Worm (Caenorhabditis elegans) whole organism, late embryonic: Measurements from ENCODE around the gene Y54G11A.2.
"Not testable (repeated sequence)": the region's sequence is repeated elsewhere in the genome, so short reads cannot be mapped to it uniquely, and the experiment has no call there.

Experiments
- C08G9.2 ChIP-seq: sonication (generic microtip); optimal IDR thresholded peaks from 2 replicates; lab custom pipeline; 2016; ENCODE audit warnings: mild to moderate bottlenecking, missing genetic modification characterization, moderate library complexity, missing compliant biosample characterization
- F13H6.1 ChIP-seq: sonication (generic microtip); optimal IDR thresholded peaks from 2 replicates; lab custom pipeline; 2016; ENCODE audit warnings: missing genetic modification characterization, missing compliant biosample characterization
- K09A11.1 ChIP-seq: sonication (generic microtip); optimal IDR thresholded peaks from 2 replicates; lab custom pipeline; 2017; ENCODE audit warnings: antibody characterized with exemption, mild to moderate bottlenecking, missing genetic modification characterization, missing compliant biosample characterization; ENCODE audit not compliant: insufficient read depth
- ahr-1 ChIP-seq: sonication (generic microtip); optimal IDR thresholded peaks from 2 replicates; lab custom pipeline; 2016; ENCODE audit warnings: missing genetic modification characterization, missing compliant biosample characterization
- ama-1 ChIP-seq: fragments of 150-350 bp; optimal IDR thresholded peaks from 2 replicates; lab custom pipeline; 2014
- ceh-18 ChIP-seq: sonication (generic microtip); optimal IDR thresholded peaks from 2 replicates; lab custom pipeline; 2016; ENCODE audit warnings: missing genetic modification characterization, missing compliant biosample characterization
- ceh-19 ChIP-seq: fragments of 200-800 bp; sonication (Bioruptor generic); optimal IDR thresholded peaks from 2 replicates; lab custom pipeline; 2018; ENCODE audit warnings: mild to moderate bottlenecking, missing genetic modification characterization, missing compliant biosample characterization
- ceh-2 ChIP-seq: sonication (generic microtip); optimal IDR thresholded peaks from 2 replicates; lab custom pipeline; 2016; ENCODE audit warnings: missing genotype, missing genetic modification characterization, missing compliant biosample characterization
- ceh-22 ChIP-seq: sonication (generic microtip); optimal IDR thresholded peaks from 2 replicates; lab custom pipeline; 2017; ENCODE audit warnings: missing biosample characterization, missing genetic modification characterization
- ceh-30 ChIP-seq: fragments of 150-350 bp; optimal IDR thresholded peaks from 2 replicates; lab custom pipeline; 2014; ENCODE audit warnings: missing biosample characterization, missing genetic modification characterization
- ceh-31 ChIP-seq: sonication (generic microtip); optimal IDR thresholded peaks from 2 replicates; lab custom pipeline; 2016; ENCODE audit warnings: missing genetic modification characterization, missing compliant biosample characterization
- ceh-34 ChIP-seq: sonication (generic microtip); optimal IDR thresholded peaks from 2 replicates; lab custom pipeline; 2016; ENCODE audit warnings: mild to moderate bottlenecking, missing genetic modification characterization, missing compliant biosample characterization
- ceh-48 ChIP-seq: sonication (generic microtip); optimal IDR thresholded peaks from 2 replicates; lab custom pipeline; 2016; ENCODE audit warnings: missing genetic modification characterization, inconsistent platforms, missing compliant biosample characterization
- dmd-4 ChIP-seq: sonication (generic microtip); optimal IDR thresholded peaks from 2 replicates; lab custom pipeline; 2016; ENCODE audit warnings: borderline replicate concordance, missing genetic modification characterization, missing compliant biosample characterization
- elt-2 ChIP-seq: sonication (generic microtip); optimal IDR thresholded peaks from 2 replicates; lab custom pipeline; 2016; ENCODE audit warnings: missing genetic modification reagents, missing genetic modification characterization, missing compliant biosample characterization
- ets-4 ChIP-seq: sonication (generic microtip); optimal IDR thresholded peaks from 2 replicates; lab custom pipeline; 2016; ENCODE audit warnings: missing genetic modification characterization, missing compliant biosample characterization
- eyg-1 ChIP-seq: sonication (generic microtip); optimal IDR thresholded peaks from 2 replicates; lab custom pipeline; 2016; ENCODE audit warnings: missing genotype, missing genetic modification characterization, missing compliant biosample characterization
- hlh-15 ChIP-seq: sonication (generic microtip); optimal IDR thresholded peaks from 2 replicates; lab custom pipeline; 2016; ENCODE audit warnings: missing genetic modification characterization, missing compliant biosample characterization
- hlh-30 ChIP-seq: sonication (generic microtip); optimal IDR thresholded peaks from 2 replicates; lab custom pipeline; 2017; ENCODE audit warnings: antibody characterized with exemption, missing genetic modification characterization, missing compliant biosample characterization; ENCODE audit not compliant: insufficient read depth
- lin-11 ChIP-seq: fragments of 200-800 bp; sonication (Bioruptor generic); optimal IDR thresholded peaks from 2 replicates; lab custom pipeline; 2018; ENCODE audit warnings: mild to moderate bottlenecking, missing genetic modification characterization, missing compliant biosample characterization
- mec-3 ChIP-seq: sonication (generic microtip); optimal IDR thresholded peaks from 2 replicates; lab custom pipeline; 2016; ENCODE audit warnings: borderline replicate concordance, missing genetic modification characterization, missing compliant biosample characterization
- nfya-1 ChIP-seq: sonication (generic microtip); optimal IDR thresholded peaks from 2 replicates; lab custom pipeline; 2017; ENCODE audit warnings: missing genetic modification characterization, mild to moderate bottlenecking, missing compliant biosample characterization, antibody characterized with exemption, moderate library complexity
- nhr-11 ChIP-seq: fragments of 150-350 bp; optimal IDR thresholded peaks from 2 replicates; lab custom pipeline; 2014; ENCODE audit warnings: missing biosample characterization, missing genetic modification characterization
- npax-4 ChIP-seq: sonication (generic microtip); optimal IDR thresholded peaks from 2 replicates; lab custom pipeline; 2016; ENCODE audit warnings: missing genetic modification characterization, missing compliant biosample characterization
- pag-3 ChIP-seq: sonication (generic microtip); optimal IDR thresholded peaks from 2 replicates; lab custom pipeline; 2016; ENCODE audit warnings: missing compliant biosample characterization, missing genetic modification characterization, borderline replicate concordance
- pha-2 ChIP-seq: sonication (generic microtip); optimal IDR thresholded peaks from 2 replicates; lab custom pipeline; 2017; ENCODE audit warnings: mild to moderate bottlenecking, missing genetic modification characterization, missing compliant biosample characterization
- pha-4 ChIP-seq: fragments of 150-350 bp; optimal IDR thresholded peaks from 2 replicates; lab custom pipeline; 2018; ENCODE audit warnings: missing biosample characterization, missing genetic modification reagents, missing genetic modification characterization
- pros-1 ChIP-seq: fragments of 150-350 bp; optimal IDR thresholded peaks from 2 replicates; lab custom pipeline; 2014; ENCODE audit warnings: missing biosample characterization, missing genetic modification reagents, missing genetic modification characterization
- ref-2 ChIP-seq: sonication (generic microtip); optimal IDR thresholded peaks from 2 replicates; lab custom pipeline; 2016; ENCODE audit warnings: missing genetic modification characterization, missing compliant biosample characterization
- rnt-1 ChIP-seq: sonication (generic microtip); optimal IDR thresholded peaks from 2 replicates; lab custom pipeline; 2016; ENCODE audit warnings: missing genetic modification characterization, missing compliant biosample characterization
- sdc-2 ChIP-seq: sonication (generic microtip); optimal IDR thresholded peaks from 2 replicates; lab custom pipeline; 2016; ENCODE audit warnings: missing genotype, missing genetic modification characterization, missing compliant biosample characterization
- sox-2 ChIP-seq: fragments of 200-800 bp; sonication (Bioruptor generic); IDR thresholded peaks from 2 replicates; pipeline ENCODE4 v1.3.6; 2022; ENCODE audit warnings: missing genetic modification reagents, missing genetic modification characterization, missing compliant biosample characterization
- syd-9 ChIP-seq: sonication (generic microtip); optimal IDR thresholded peaks from 2 replicates; lab custom pipeline; 2016; ENCODE audit warnings: mild to moderate bottlenecking, missing genetic modification characterization, moderate library complexity, missing compliant biosample characterization
- tbx-2 ChIP-seq: sonication (generic microtip); optimal IDR thresholded peaks from 2 replicates; lab custom pipeline; 2016; ENCODE audit warnings: missing genetic modification characterization, missing compliant biosample characterization
- ttx-3 ChIP-seq: sonication (generic microtip); optimal IDR thresholded peaks from 2 replicates; lab custom pipeline; 2016; ENCODE audit warnings: missing genetic modification reagents, missing genetic modification characterization, missing compliant biosample characterization
- unc-3 ChIP-seq, 2 experiments: fragments of 200-800 bp in 1 of 2; sonication (Bioruptor generic) in 1 of 2; sonication (generic microtip) in 1 of 2; conservative IDR thresholded peaks in 1 of 2; optimal IDR thresholded peaks in 1 of 2; 2 replicates each; pipeline versions ENCODE4 v1.3.6 to Lab custom; 2016 to 2022; ENCODE audit warnings: missing compliant biosample characterization in 2 of 2, missing genetic modification characterization in 2 of 2, missing genetic modification reagents in 1 of 2
- unc-42 ChIP-seq: sonication (generic microtip); optimal IDR thresholded peaks from 2 replicates; lab custom pipeline; 2016; ENCODE audit warnings: missing genotype, missing genetic modification characterization, missing compliant biosample characterization
- unc-86 ChIP-seq: sonication (generic microtip); optimal IDR thresholded peaks from 2 replicates; lab custom pipeline; 2016; ENCODE audit warnings: missing genetic modification characterization, missing compliant biosample characterization
- zip-5 ChIP-seq: sonication (generic microtip); optimal IDR thresholded peaks from 2 replicates; lab custom pipeline; 2016; ENCODE audit warnings: missing genetic modification characterization, missing compliant biosample characterization

Gene Y54G11A.2

DNA sequence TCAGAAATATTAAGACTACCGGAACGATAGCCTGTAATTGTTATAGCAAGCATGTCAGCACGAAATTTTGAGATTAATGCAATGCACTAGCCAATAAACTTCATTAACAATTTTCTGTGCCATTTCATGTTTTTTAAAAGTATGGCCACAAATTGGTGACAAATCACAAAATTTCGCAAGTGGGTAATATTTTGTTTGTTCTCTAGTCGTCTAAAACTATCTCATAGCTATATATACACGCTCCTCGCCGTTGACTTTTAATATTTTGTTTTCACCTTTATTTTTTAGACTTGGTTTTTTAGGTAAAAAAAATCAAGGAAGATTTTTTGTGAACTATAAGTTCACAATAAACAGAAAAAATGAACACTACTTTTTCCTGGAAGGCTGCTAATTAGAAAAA, 38.7 kb downstream of the Y54G11A.2 start:
- no peak for TF ChIP-seq ttx-3 (tag; lab: Kevin White, UChicago)
- no peak for TF ChIP-seq npax-4 (tag; lab: Kevin White, UChicago)
- TF ChIP-seq ceh-18, result no peak
- no peak for TF ChIP-seq ets-4 (tag; lab: Kevin White, UChicago)
- no peak for TF ChIP-seq tbx-2
- TF ChIP-seq K09A11.1, result no peak

DNA sequence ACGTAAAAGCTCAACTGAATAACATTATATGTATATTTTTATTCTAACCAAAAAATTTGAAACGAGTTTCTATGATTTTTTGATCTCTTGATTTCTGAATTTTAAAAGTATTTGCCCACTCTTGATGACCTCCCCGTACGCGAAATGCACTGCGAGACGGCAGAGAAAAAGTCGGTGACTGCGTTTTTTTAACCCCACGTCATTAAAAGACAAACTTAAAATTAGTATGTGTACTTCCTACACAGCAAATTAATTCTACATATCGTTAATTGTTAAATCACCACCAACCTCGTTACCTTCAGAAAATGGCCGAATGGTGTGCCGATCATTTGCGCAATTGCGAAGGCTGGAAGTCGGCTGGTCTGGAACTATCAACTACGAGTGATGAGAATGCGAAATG, 40.4 kb downstream of the Y54G11A.2 start, which contains the start of gene Y54G11A.4:
Gene Y54G11A.4, plus strand, starts transcription at position 301 of the 400 bp plus-strand sequence.
- no peak for TF ChIP-seq ceh-18
- TF ChIP-seq mec-3, result no peak
- no peak for TF ChIP-seq nfya-1 (tag; lab: Kevin White, UChicago)
- TF ChIP-seq hlh-30 (tag; lab: Kevin White, UChicago), result no peak
- no peak for TF ChIP-seq pha-2
- TF ChIP-seq F13H6.1 (tag; lab: Kevin White, UChicago), result no peak
- no peak for TF ChIP-seq pag-3 (tag; lab: Kevin White, UChicago)
- TF ChIP-seq dmd-4 (tag; lab: Kevin White, UChicago), result no peak
- TF ChIP-seq sdc-2 (tag; lab: Kevin White, UChicago), result no peak
- TF ChIP-seq unc-86 (tag; lab: Kevin White, UChicago), result no peak
- no peak for TF ChIP-seq pha-4
- TF ChIP-seq ceh-2 (tag; lab: Kevin White, UChicago), result no peak
- TF ChIP-seq ceh-19 (GFP tag; lab: Kevin White, UChicago), result no peak
- TF ChIP-seq nhr-11 (tag; lab: Kevin White, UChicago), result no peak
- no peak for TF ChIP-seq eyg-1
- no peak for TF ChIP-seq rnt-1 (tag; lab: Kevin White, UChicago)
- no peak for TF ChIP-seq ceh-31 (tag; lab: Kevin White, UChicago)
- TF ChIP-seq elt-2 (tag; lab: Kevin White, UChicago), result no peak

DNA sequence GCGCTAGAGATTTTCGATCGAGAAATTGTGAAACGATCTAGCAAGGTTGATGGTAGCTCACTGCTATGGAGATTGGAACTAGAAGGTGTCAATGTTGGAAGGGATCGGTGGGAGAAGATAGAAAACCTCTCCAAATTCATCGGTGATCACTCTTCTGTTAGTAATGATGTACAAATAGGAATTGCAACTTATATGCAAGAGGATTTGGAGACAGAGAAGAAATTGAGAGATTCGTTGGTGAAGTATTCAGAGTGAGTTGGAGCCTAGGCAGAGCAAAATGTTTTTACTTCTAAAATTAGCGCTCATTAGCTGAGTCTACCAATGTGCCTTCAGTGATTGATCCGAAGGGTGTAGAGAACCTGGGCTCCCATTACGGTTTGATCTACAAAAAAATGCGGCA, 42.2 kb downstream of the Y54G11A.2 start:
- TF ChIP-seq ceh-30 (tag; lab: Kevin White, UChicago) (no peak), ets-4 (tag; lab: Kevin White, UChicago) (no peak), ceh-2 (tag; lab: Kevin White, UChicago) (no peak), zip-5 (no peak), ceh-31 (tag; lab: Kevin White, UChicago) (no peak), sox-2 (GFP tag; lab: Robert Waterston, UW) (no peak), ahr-1 (tag; lab: Kevin White, UChicago) (no peak), C08G9.2 (tag; lab: Kevin White, UChicago) (no peak), hlh-15 (no peak), npax-4 (tag; lab: Kevin White, UChicago) (no peak)

DNA sequence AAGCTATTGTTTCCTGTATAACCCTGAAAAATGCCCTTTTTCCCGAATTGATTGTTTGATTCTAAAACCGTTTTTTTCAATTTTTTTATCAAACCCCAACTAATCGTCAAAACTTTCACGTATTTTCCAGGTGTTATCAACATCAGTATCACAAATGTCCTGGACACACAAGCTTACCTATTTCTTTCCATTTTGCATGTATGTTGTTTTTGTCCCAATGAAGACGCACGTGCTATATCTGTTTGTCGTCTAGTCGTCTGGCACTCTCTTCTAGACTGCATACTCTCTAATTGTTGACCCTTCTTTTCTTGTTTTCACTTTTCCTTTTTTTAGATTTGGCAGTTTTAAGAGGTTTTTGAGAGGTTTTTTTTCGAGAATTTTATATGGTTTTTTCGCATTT, 44.2 kb downstream of the Y54G11A.2 start:
- TF ChIP-seq ceh-31 (tag; lab: Kevin White, UChicago) (no peak), hlh-30 (tag; lab: Kevin White, UChicago) (peak; percentile 66), C08G9.2 (tag; lab: Kevin White, UChicago) (no peak)
- TF ChIP-seq, all 69 proteins: peak for 1

DNA sequence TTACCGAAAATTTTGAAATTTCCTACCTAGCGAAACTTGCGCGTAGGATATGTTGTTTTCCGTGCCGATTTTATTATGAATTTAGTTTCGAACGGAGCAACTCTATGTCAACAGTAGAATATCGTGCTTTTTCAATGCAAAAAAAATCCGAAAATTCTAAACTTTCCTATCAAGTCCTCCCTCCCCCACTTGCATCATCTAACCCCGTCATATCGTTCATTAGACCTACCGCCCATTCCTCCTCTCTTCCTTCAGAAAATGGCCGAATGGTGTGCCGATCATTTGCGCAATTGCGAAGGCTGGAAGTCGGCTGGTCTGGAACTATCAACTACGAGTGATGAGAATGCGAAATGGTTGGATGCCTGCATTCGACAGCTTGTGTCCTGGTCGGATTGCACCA, 44.9 kb downstream of the Y54G11A.2 start, which contains the start of gene Y54G11A.7:
Gene Y54G11A.7, plus strand, starts transcription at position 256 of the 400 bp plus-strand sequence.
- TF ChIP-seq C08G9.2 (tag; lab: Kevin White, UChicago); lin-11; mec-3: not testable (repeated sequence)
- TF ChIP-seq, all 69 proteins: peak for 0; not testable (repeated sequence) for 69

DNA sequence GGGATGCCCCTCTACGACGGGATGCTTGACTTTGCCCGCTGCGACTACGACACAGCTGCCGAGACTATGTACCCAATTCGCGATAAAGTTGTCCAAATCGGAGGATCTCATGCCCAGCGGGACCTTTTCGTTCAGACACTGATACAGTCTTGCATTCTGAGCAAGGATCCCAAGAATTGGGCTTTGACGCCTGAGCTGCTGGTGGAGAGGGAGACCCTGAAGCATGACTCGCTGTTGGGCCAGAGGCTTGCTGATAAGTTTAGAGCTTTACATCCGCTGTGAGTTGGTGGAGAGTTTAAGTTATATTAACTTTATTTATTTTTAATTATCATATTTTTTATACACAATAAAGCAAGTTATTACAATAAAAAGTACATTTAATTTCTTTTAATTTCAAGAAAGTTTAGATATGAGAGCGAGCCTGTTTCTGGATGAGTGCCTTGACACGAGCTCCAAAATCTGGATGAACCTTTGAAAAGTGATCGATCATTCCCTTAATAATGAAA, 47.1 kb downstream of the Y54G11A.2 start:
- TF ChIP-seq syd-9, result no peak
- no peak for TF ChIP-seq hlh-30 (tag; lab: Kevin White, UChicago)
- no peak for TF ChIP-seq elt-2 (tag; lab: Kevin White, UChicago)
- no peak for TF ChIP-seq ama-1 (lab: Kevin White, UChicago)
- no peak for TF ChIP-seq ceh-30 (tag; lab: Kevin White, UChicago)
- no peak for TF ChIP-seq npax-4 (tag; lab: Kevin White, UChicago)
- TF ChIP-seq pros-1 (tag; lab: Kevin White, UChicago), result no peak
- no peak for TF ChIP-seq ref-2 (tag; lab: Kevin White, UChicago)
- no peak for TF ChIP-seq pha-4
- no peak for TF ChIP-seq ceh-34 (tag; lab: Kevin White, UChicago)
- no peak for TF ChIP-seq ceh-48 (tag; lab: Kevin White, UChicago)
- no peak for TF ChIP-seq ets-4 (tag; lab: Kevin White, UChicago)
- no peak for TF ChIP-seq ceh-31 (tag; lab: Kevin White, UChicago)
- no peak for TF ChIP-seq unc-3 (GFP tag; conservative IDR thresholded peaks at IDR 0.05; lab: Robert Waterston, UW)
- no peak for TF ChIP-seq unc-3 (tag; optimal IDR thresholded peaks at IDR 0.05; lab: Kevin White, UChicago)
- no peak for TF ChIP-seq ceh-22 (tag; lab: Kevin White, UChicago)
- no peak for TF ChIP-seq unc-42
- TF ChIP-seq hlh-15, result no peak
- TF ChIP-seq, all 69 proteins: peak for 0
